Fruit fly (Drosophila melanogaster): ENCODE data around the gene Arpc3B.

The Arpc3B gene

DNA sequence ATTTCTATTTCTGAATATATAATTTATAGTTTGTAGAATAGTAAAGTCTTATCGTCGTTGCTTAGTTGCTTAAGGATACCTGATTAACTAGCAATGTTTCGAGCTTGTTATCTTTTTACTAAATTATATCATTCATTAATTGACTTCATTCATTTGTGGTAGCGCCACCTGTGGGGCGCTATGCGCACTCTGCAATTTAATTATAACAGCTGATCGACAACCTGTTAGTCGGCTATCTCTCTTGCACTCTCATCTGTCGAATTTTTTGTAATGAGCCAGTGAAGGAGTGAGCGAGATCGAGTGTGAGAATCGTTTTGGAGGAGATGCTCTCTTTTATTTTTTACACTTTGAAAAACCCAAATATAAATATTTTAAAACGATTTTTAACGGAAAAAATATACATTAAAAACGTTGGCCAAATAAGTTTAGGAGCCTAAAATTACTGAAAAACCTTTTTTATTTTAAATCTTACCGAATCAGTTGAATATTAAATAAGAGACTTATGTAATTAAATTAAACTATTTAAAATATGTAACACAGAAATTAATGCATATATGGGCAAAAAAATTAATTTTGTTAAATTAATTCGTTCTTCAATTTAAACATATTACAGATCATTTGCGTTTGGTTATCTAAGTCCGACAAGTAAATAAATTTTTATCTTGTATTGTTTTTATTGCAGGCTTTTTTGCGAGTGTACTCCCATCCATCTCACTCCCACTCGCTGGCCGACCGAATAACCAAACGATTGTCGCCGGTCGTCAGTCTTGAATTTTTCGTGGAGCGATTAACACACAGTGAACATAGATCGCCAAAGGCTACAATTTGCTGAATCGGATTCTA, 14.4 kb downstream of the Arpc3B start, which contains the start of the genes CG16700 and CG4991 (continued):
- TF ChIP-seq onecut (GFP tag; IDR thresholded peaks at IDR 0.05) (peak; percentile 24; the same call in 1 of the 2 replicates), jing (GFP tag; optimal IDR thresholded peaks at IDR 0.05) (no peak), slp2 (GFP tag; optimal IDR thresholded peaks at IDR 0.05) (no peak), Dad (GFP tag; optimal IDR thresholded peaks at IDR 0.05) (no peak), CG1792 (GFP tag; optimal IDR thresholded peaks at IDR 0.05) (no peak), her (GFP tag; optimal IDR thresholded peaks at IDR 0.05) (no peak), CG4424 (GFP tag; optimal IDR thresholded peaks at IDR 0.05) (peak; percentile 79), gsb-n (tag; optimal IDR thresholded peaks at IDR 0.05) (peak; percentile 75), dan (GFP tag; IDR thresholded peaks at IDR 0.05) (no peak), esg (GFP tag; conservative IDR thresholded peaks at IDR 0.05) (peak; percentile 60), tio (GFP tag; optimal IDR thresholded peaks at IDR 0.05) (peak; percentile 83), Oli (tag; optimal IDR thresholded peaks at IDR 0.05) (peak; percentile 85), NC2β (GFP tag; optimal IDR thresholded peaks at IDR 0.05) (no peak), pita (GFP tag; optimal IDR thresholded peaks at IDR 0.05) (no peak), sc (optimal IDR thresholded peaks at IDR 0.05) (no peak), sc (GFP tag; optimal IDR thresholded peaks at IDR 0.05) (peak; percentile 76), CG18599 (GFP tag; optimal IDR thresholded peaks at IDR 0.05) (peak; percentile 78), chn (GFP tag; optimal IDR thresholded peaks at IDR 0.05) (no peak), Ets97D (GFP tag; optimal IDR thresholded peaks at IDR 0.05) (no peak), ase (GFP tag; IDR thresholded peaks at IDR 0.05) (peak; percentile 59; the same call in 2 of the 3 replicates), CG34376 (GFP tag; optimal IDR thresholded peaks at IDR 0.05) (no peak), Dll (GFP tag; IDR thresholded peaks at IDR 0.05; ENCODE audit: partially characterized antibody) (no peak), mld (GFP tag; IDR thresholded peaks at IDR 0.05; ENCODE audit: partially characterized antibody) (no peak), sob (GFP tag; IDR thresholded peaks at IDR 0.05) (peak; percentile 61), ems (GFP tag; optimal IDR thresholded peaks at IDR 0.05) (no peak), Bgb (GFP tag; IDR thresholded peaks at IDR 0.05; ENCODE audit: partially characterized antibody) (no peak), CG14667 (GFP tag; IDR thresholded peaks at IDR 0.05) (peak; percentile 59; the same call in 1 of the 2 replicates), aop (GFP tag; IDR thresholded peaks at IDR 0.05) (no peak), Taf1 (GFP tag; IDR thresholded peaks at IDR 0.05) (peak; percentile 39; the same call in 1 of the 2 replicates), YL-1 (GFP tag; optimal IDR thresholded peaks at IDR 0.05) (peak; percentile 20), CG11085 (GFP tag; IDR thresholded peaks at IDR 0.05) (peak; percentile 62; the same call in 1 of the 2 replicates), CG9609 (GFP tag; optimal IDR thresholded peaks at IDR 0.05) (no peak), CG10543 (GFP tag; optimal IDR thresholded peaks at IDR 0.05) (peak; percentile 78), D19A (tag; optimal IDR thresholded peaks at IDR 0.05) (peak; percentile 80), CG14710 (tag; optimal IDR thresholded peaks at IDR 0.05) (peak; percentile 87), jumu (GFP tag; optimal IDR thresholded peaks at IDR 0.05) (no peak), CG7928 (GFP tag; optimal IDR thresholded peaks at IDR 0.05) (no peak), CG2202 (tag; optimal IDR thresholded peaks at IDR 0.05) (no peak), lab (GFP tag; optimal IDR thresholded peaks at IDR 0.05) (peak; percentile 82), amos (GFP tag; IDR thresholded peaks at IDR 0.05; ENCODE audit: partially characterized antibody) (no peak), shn (GFP tag; optimal IDR thresholded peaks at IDR 0.05) (no peak), CG4404 (GFP tag; IDR thresholded peaks at IDR 0.05) (peak; percentile 71), CG7786 (GFP tag; optimal IDR thresholded peaks at IDR 0.05) (no peak), Neu2 (GFP tag; optimal IDR thresholded peaks at IDR 0.05; ENCODE audit: borderline replicate concordance) (no peak), nmo (GFP tag; optimal IDR thresholded peaks at IDR 0.05) (peak; percentile 93), NFAT (GFP tag; IDR thresholded peaks at IDR 0.05) (peak; percentile 67), CG8281 (tag; optimal IDR thresholded peaks at IDR 0.05) (peak; percentile 43), CG7963 (GFP tag; IDR thresholded peaks at IDR 0.05; ENCODE audit: partially characterized antibody) (no peak), H2.0 (GFP tag; IDR thresholded peaks at IDR 0.05) (peak; percentile 51; the same call in 1 of the 2 replicates)

Measured in whole organism, embryonic.